Fruit fly (Drosophila melanogaster): ENCODE results near the gene Pde1c.

DNA sequence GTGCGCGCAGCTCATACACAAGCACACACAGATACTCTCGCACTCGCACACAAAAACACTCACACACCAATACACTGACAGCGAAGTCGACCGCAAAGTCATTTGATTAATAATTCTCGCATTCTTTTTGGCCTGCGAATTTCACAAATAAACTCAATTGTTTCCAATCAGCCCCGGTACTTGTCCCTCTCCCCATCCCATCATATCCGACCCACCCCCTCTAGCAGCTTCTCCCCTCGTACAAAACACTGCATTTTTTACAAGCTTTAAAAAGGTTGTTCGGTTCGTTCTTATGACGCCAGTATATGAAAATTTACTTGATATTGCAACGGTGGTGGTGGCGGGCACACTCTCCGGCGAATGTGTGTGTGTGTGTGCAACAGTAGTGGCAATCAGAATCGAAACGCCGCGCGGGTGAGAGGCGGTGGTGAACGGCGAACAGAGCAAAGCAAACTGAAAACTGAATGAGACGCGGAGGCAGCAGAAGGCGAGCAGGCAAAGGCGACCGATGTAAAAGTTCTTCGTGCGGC is 120.6 kb downstream of the Pde1c start:
- TF ChIP-seq CG17806 (tag; optimal IDR thresholded peaks at IDR 0.05): peak; percentile 9
- no peak for TF ChIP-seq Pif1A (GFP tag; optimal IDR thresholded peaks at IDR 0.05)
- TF ChIP-seq CG10348 (GFP tag; IDR thresholded peaks at IDR 0.05): no peak
- no peak for TF ChIP-seq rn (GFP tag; IDR thresholded peaks at IDR 0.05)
- peak; percentile 70 for TF ChIP-seq CG32121 (GFP tag; IDR thresholded peaks at IDR 0.05)
- peak; percentile 60; the same call in 1 of the 3 replicates for TF ChIP-seq fd96Ca (GFP tag; IDR thresholded peaks at IDR 0.05)
- TF ChIP-seq Pif1B (GFP tag; optimal IDR thresholded peaks at IDR 0.05): peak; percentile 44
- no peak for TF ChIP-seq D1 (tag; optimal IDR thresholded peaks at IDR 0.05)
- TF ChIP-seq EcR (GFP tag; optimal IDR thresholded peaks at IDR 0.05): peak; percentile 71

All from whole organism, pupa.